Worm (Caenorhabditis elegans): ENCODE measurements around the gene str-71.

Gene str-71

DNA sequence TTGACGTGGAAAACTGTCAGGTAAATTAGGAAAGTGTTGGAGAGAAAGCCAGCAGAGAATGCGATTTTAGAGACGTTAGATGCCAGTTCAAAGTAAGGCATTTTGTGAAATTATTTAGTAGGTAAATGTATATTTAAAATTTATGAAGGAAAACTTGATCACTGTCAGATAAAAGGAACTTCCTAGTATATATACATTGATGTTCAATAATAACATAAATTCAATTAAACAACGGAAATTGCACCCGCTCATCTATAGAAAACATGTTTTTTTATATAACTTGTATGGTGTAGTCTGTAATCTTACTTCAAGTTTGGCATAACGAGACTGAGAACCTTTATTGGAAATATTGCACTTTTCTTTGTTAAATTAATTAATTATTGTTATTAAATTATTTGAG is at the start of gene str-71:
Gene str-71, minus strand, starts transcription at position 101 of the 400 bp plus-strand sequence.
- TF ChIP-seq nhr-237 (tag; optimal IDR thresholded peaks at IDR 0.05) (no peak), jun-1 (tag; optimal IDR thresholded peaks at IDR 0.05) (no peak), sea-2 (GFP tag; optimal IDR thresholded peaks at IDR 0.05) (no peak), aly-2 (tag; optimal IDR thresholded peaks at IDR 0.05) (no peak), eor-1 (tag; optimal IDR thresholded peaks at IDR 0.05) (no peak), nhr-43 (tag; optimal IDR thresholded peaks at IDR 0.05; ENCODE audit: poor library complexity, severe bottlenecking) (no peak), ztf-4 (tag; optimal IDR thresholded peaks at IDR 0.05) (no peak), elt-2 (tag; optimal IDR thresholded peaks at IDR 0.05) (no peak), ceh-28 (tag; optimal IDR thresholded peaks at IDR 0.05) (no peak), nhr-23 (tag; optimal IDR thresholded peaks at IDR 0.05) (no peak), nhr-25 (tag; optimal IDR thresholded peaks at IDR 0.05) (no peak)

- peak; percentile 8 for TF ChIP-seq lin-39 (tag; optimal IDR thresholded peaks at IDR 0.05)
- no peak for TF ChIP-seq jun-1 (tag; optimal IDR thresholded peaks at IDR 0.05)
- peak; percentile 2 for TF ChIP-seq ceh-16 (tag; optimal IDR thresholded peaks at IDR 0.05)
- TF ChIP-seq skn-1 (tag; optimal IDR thresholded peaks at IDR 0.05) = no peak
- peak; percentile 52 for TF ChIP-seq elt-2 (tag; optimal IDR thresholded peaks at IDR 0.05)
- peak; percentile 34 for TF ChIP-seq pqm-1 (tag; optimal IDR thresholded peaks at IDR 0.05)
Measured at ce11 chrV:15505068-15505467, 46.1 kb upstream of the str-71 start.

- TF ChIP-seq tbx-2 (tag; optimal IDR thresholded peaks at IDR 0.05) = no peak
- no peak for TF ChIP-seq R02D3.7 (tag; optimal IDR thresholded peaks at IDR 0.05)
- TF ChIP-seq jun-1 (tag; optimal IDR thresholded peaks at IDR 0.05) = no peak
- no peak for TF ChIP-seq nhr-77 (tag; optimal IDR thresholded peaks at IDR 0.05)
Measured at ce11 chrV:15503603-15504002, 44.6 kb upstream of the str-71 start.

ce11 chrV:15499099-15499498 is 40.1 kb upstream of the str-71 start:
- TF ChIP-seq elt-2 (tag; optimal IDR thresholded peaks at IDR 0.05) = peak; percentile 31
- peak; percentile 19 for TF ChIP-seq pqm-1 (tag; optimal IDR thresholded peaks at IDR 0.05)
- TF ChIP-seq egl-5 (tag; optimal IDR thresholded peaks at IDR 0.05) = no peak

ce11 chrV:15498434-15498833 is 39.4 kb upstream of the str-71 start, which contains the start of gene C06B8.7:
Gene C06B8.7 (plus strand): TSS chrV:15498734.
- TF ChIP-seq unc-62 (GFP tag; optimal IDR thresholded peaks at IDR 0.05) = no peak
- no peak for TF ChIP-seq ceh-16 (tag; optimal IDR thresholded peaks at IDR 0.05)
- TF ChIP-seq elt-3 (tag; optimal IDR thresholded peaks at IDR 0.05) = no peak
- no peak for TF ChIP-seq snpc-4 (tag; optimal IDR thresholded peaks at IDR 0.05)
- no peak for TF ChIP-seq nhr-28 (tag; optimal IDR thresholded peaks at IDR 0.05)
- TF ChIP-seq daf-12 (tag; optimal IDR thresholded peaks at IDR 0.05) = no peak
- no peak for TF ChIP-seq nhr-23 (tag; optimal IDR thresholded peaks at IDR 0.05)
- no peak for TF ChIP-seq nhr-11 (tag; optimal IDR thresholded peaks at IDR 0.05)
- no peak for TF ChIP-seq unc-39 (tag; optimal IDR thresholded peaks at IDR 0.05)
- no peak for TF ChIP-seq jun-1 (tag; optimal IDR thresholded peaks at IDR 0.05)
- no peak for TF ChIP-seq pha-4 (tag; optimal IDR thresholded peaks at IDR 0.05)

DNA sequence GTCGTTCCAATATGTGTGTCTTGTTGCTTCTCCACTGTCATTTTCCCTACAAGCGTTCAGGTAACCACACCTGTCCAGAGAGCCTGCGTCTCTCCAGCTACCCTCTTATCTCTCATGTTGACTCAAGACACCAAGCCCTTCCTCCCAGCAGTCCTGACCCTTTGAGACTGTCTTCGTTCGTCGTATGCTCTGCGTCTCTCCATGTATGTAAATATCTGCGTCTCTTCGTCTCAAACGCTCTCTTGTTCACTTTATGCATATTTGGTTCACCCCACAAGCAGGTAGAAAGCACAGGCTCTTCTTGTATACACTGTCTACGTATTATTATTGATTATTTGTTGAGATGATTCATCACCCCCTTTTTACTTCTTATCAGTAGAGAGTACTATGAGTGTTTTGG is 38.7 kb upstream of the str-71 start:
- TF ChIP-seq elt-1 (tag; optimal IDR thresholded peaks at IDR 0.05) (no peak), fos-1 (tag; optimal IDR thresholded peaks at IDR 0.05) (no peak), nhr-12 (tag; optimal IDR thresholded peaks at IDR 0.05) (no peak), pha-4 (tag; optimal IDR thresholded peaks at IDR 0.05) (peak; percentile 99), nhr-43 (tag; optimal IDR thresholded peaks at IDR 0.05; ENCODE audit: poor library complexity, severe bottlenecking) (no peak), nhr-237 (tag; optimal IDR thresholded peaks at IDR 0.05) (no peak), unc-39 (tag; optimal IDR thresholded peaks at IDR 0.05) (no peak), elt-2 (tag; optimal IDR thresholded peaks at IDR 0.05) (peak; percentile 94), lsy-12 (tag; optimal IDR thresholded peaks at IDR 0.05) (peak; percentile 20), hmg-11 (tag; optimal IDR thresholded peaks at IDR 0.05) (no peak), mml-1 (tag; optimal IDR thresholded peaks at IDR 0.05) (no peak), nhr-76 (tag; optimal IDR thresholded peaks at IDR 0.05) (no peak), ceh-28 (tag; optimal IDR thresholded peaks at IDR 0.05) (peak; percentile 72), R02D3.7 (tag; optimal IDR thresholded peaks at IDR 0.05) (no peak), jun-1 (tag; optimal IDR thresholded peaks at IDR 0.05) (peak; percentile 84), lin-15B (tag; optimal IDR thresholded peaks at IDR 0.05) (no peak), nhr-67 (tag; optimal IDR thresholded peaks at IDR 0.05) (no peak), nhr-11 (tag; optimal IDR thresholded peaks at IDR 0.05) (no peak), nfya-1 (tag; optimal IDR thresholded peaks at IDR 0.05; ENCODE audit: insufficient read depth) (no peak), mdl-1 (tag; optimal IDR thresholded peaks at IDR 0.05) (no peak), ztf-11 (tag; optimal IDR thresholded peaks at IDR 0.05) (no peak), nhr-25 (tag; optimal IDR thresholded peaks at IDR 0.05) (no peak), ztf-4 (tag; optimal IDR thresholded peaks at IDR 0.05) (no peak), pqm-1 (tag; optimal IDR thresholded peaks at IDR 0.05) (peak; percentile 95), egl-5 (tag; optimal IDR thresholded peaks at IDR 0.05) (no peak), fkh-10 (GFP tag; optimal IDR thresholded peaks at IDR 0.05) (no peak), lin-39 (tag; optimal IDR thresholded peaks at IDR 0.05) (no peak), daf-12 (tag; optimal IDR thresholded peaks at IDR 0.05) (no peak), tbx-2 (tag; optimal IDR thresholded peaks at IDR 0.05) (no peak)

All from whole organism, L3 larva.